Worm (Caenorhabditis elegans) whole organism, midembryonic: Measurements from ENCODE around the gene ceh-99.

ENCODE experiments used
- flt-1 ChIP-seq: fragments of 200-800 bp; sonication (Bioruptor generic); IDR thresholded peaks from 2 replicates; pipeline ENCODE4 v1.3.6; 2022; ENCODE audit warnings: missing genetic modification characterization, missing compliant biosample characterization
- med-1 ChIP-seq: sonication (generic microtip); optimal IDR thresholded peaks from 2 replicates; lab custom pipeline; 2017; ENCODE audit warnings: missing genetic modification characterization, mild to moderate bottlenecking, missing compliant biosample characterization, antibody characterized with exemption, missing genetic modification reagents; ENCODE audit not compliant: insufficient read depth
- ref-1 ChIP-seq: fragments of 200-800 bp; sonication (Bioruptor generic); conservative IDR thresholded peaks from 2 replicates; pipeline ENCODE4 v1.3.6; 2022; ENCODE audit warnings: missing genetic modification reagents, missing genetic modification characterization, missing compliant biosample characterization
- tab-1 ChIP-seq: fragments of 200-800 bp; sonication (Bioruptor generic); IDR thresholded peaks from 2 replicates; pipeline ENCODE4 v1.3.6; 2022; ENCODE audit warnings: missing genetic modification characterization, missing compliant biosample characterization
- ztf-23 ChIP-seq: fragments of 200-800 bp; sonication (Bioruptor generic); IDR thresholded peaks from 2 replicates; pipeline ENCODE4 v1.3.6; 2022; ENCODE audit warnings: missing genetic modification reagents, missing genetic modification characterization, missing compliant biosample characterization
- ztf-29 ChIP-seq: fragments of 200-800 bp; sonication (Bioruptor generic); IDR thresholded peaks from 2 replicates; pipeline ENCODE4 v1.3.6; 2022; ENCODE audit warnings: missing genetic modification reagents, missing genetic modification characterization, missing compliant biosample characterization

DNA sequence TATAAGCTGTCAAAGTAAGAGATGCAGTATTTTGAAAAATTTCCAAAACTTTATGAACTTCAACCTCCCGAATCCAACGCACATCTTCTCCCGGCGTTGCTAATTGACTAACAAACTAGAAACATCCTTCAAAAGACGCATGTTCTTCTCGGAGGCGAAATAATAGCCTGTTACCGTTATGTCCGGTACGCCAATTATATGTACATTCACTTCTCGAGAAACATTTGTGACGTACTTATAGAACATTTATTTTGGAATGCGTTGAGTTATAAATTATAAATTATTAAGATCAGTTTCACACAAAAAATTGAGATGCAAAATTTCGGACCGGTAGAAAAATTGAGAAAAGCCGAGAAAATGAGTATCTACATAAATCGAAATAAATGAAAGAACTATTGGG lies 22.8 kb upstream of the ceh-99 start, which contains the start of gene T21B4.3:
- TF ChIP-seq med-1 (no peak), ztf-29 (no peak), ref-1 (GFP tag; lab: Robert Waterston, UW) (no peak), tab-1 (GFP tag; lab: Robert Waterston, UW) (no peak), flt-1 (GFP tag; lab: Robert Waterston, UW) (no peak), ztf-23 (no peak)
